Worm (Caenorhabditis elegans) whole organism, L1 larva: Measurements from ENCODE around the gene clc-24.

Experiments
- aly-2 ChIP-seq: fragments of 150-350 bp; optimal IDR thresholded peaks from 2 replicates; lab custom pipeline; 2014; ENCODE audit warnings: missing biosample characterization, missing genetic modification characterization
- ets-5 ChIP-seq: fragments of 200-800 bp; sonication (Bioruptor generic); IDR thresholded peaks from 2 replicates; pipeline ENCODE4 v1.3.6; 2022; ENCODE audit warnings: missing genetic modification characterization, missing compliant biosample characterization
- sup-37 ChIP-seq: fragments of 200-800 bp; sonication (Bioruptor generic); optimal IDR thresholded peaks from 2 replicates; lab custom pipeline; 2018; ENCODE audit warnings: mild to moderate bottlenecking, missing genetic modification characterization, missing compliant biosample characterization

DNA sequence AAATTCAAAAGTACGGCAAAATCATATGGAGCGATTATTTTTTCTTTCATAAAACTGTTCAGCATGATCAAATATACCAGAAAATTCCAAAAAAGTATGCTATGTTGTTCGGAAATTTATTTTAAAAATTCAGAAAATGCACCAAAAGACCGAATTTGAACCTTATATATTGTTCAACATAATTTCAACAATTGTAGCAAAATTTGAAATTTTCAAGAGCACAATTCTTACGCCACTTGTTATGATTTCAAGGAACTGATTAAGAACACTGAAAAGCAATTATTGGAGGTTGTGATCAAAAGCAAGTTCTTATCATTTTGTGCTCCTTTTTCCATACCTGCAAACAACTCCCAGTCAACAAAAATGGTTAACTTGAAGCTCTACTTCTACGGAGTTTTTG is 1.7 kb upstream of the clc-24 start, which contains the start of gene clc-27:
- TF ChIP-seq ets-5 (GFP tag; lab: Robert Waterston, UW) (no peak), sup-37 (GFP tag; lab: Kevin White, UChicago) (no peak), aly-2 (tag; lab: Kevin White, UChicago) (no peak)
